Fruit fly (Drosophila melanogaster) whole organism, pupa: Measurements from ENCODE around the gene CG14282.

ENCODE experiments used
- CG10348 ChIP-seq: fragments of 200-800 bp; sonication (Bioruptor generic); IDR thresholded peaks from 2 replicates; pipeline ENCODE4 v1.3.6; 2022; ENCODE audit warnings: missing biosample characterization, missing genetic modification characterization
- CG12605 ChIP-seq: fragments of 200-800 bp; sonication (Bioruptor generic); IDR thresholded peaks from 2 replicates; pipeline ENCODE4 v1.3.6; 2022; ENCODE audit warnings: missing biosample characterization, missing genetic modification characterization
- CG13204 ChIP-seq: fragments of 200-800 bp; sonication (Bioruptor generic); optimal IDR thresholded peaks from 2 replicates; lab custom pipeline; 2018; ENCODE audit warnings: missing biosample characterization, mild to moderate bottlenecking, missing genetic modification characterization, moderate library complexity
- CG14655 ChIP-seq: fragments of 200-800 bp; sonication (Bioruptor generic); optimal IDR thresholded peaks from 3 replicates; lab custom pipeline; 2017; ENCODE audit warnings: mild to moderate bottlenecking, missing biosample characterization, missing genetic modification reagents, missing genetic modification characterization
- CG15710 ChIP-seq: fragments of 200-800 bp; sonication (Bioruptor generic); optimal IDR thresholded peaks from 2 replicates; lab custom pipeline; 2018; ENCODE audit warnings: missing biosample characterization, mild to moderate bottlenecking, missing genetic modification characterization, moderate library complexity
- CG17806 ChIP-seq: fragments of 200-800 bp; sonication (Bioruptor generic); optimal IDR thresholded peaks from 2 replicates; lab custom pipeline; 2018; ENCODE audit warnings: missing biosample characterization, mild to moderate bottlenecking, missing genetic modification characterization, moderate library complexity
- CG32121 ChIP-seq: fragments of 200-800 bp; sonication (Bioruptor generic); IDR thresholded peaks from 2 replicates; pipeline ENCODE4 v1.3.6; 2022; ENCODE audit warnings: missing biosample characterization, missing genetic modification characterization
- CG34367 ChIP-seq: fragments of 200-800 bp; sonication (Bioruptor generic); optimal IDR thresholded peaks from 2 replicates; lab custom pipeline; 2018; ENCODE audit warnings: missing biosample characterization, mild to moderate bottlenecking, missing genetic modification characterization
- CG4496 ChIP-seq: fragments of 200-800 bp; sonication (Bioruptor generic); IDR thresholded peaks from 3 replicates; pipeline ENCODE4 v1.3.6; 2022; ENCODE audit warnings: missing biosample characterization, missing genetic modification characterization
- CG8159 ChIP-seq: fragments of 200-800 bp; sonication (Bioruptor generic); optimal IDR thresholded peaks from 3 replicates; lab custom pipeline; 2018; ENCODE audit warnings: missing biosample characterization, mild to moderate bottlenecking, missing genetic modification characterization, moderate library complexity
- CG8301 ChIP-seq: fragments of 200-800 bp; sonication (Bioruptor generic); optimal IDR thresholded peaks from 2 replicates; lab custom pipeline; 2018; ENCODE audit warnings: missing biosample characterization, mild to moderate bottlenecking, missing genetic modification characterization
- CG9948 ChIP-seq: fragments of 200-800 bp; sonication (Bioruptor generic); optimal IDR thresholded peaks from 2 replicates; lab custom pipeline; 2018; ENCODE audit warnings: missing biosample characterization, mild to moderate bottlenecking, missing genetic modification characterization, moderate library complexity
- D1 ChIP-seq: fragments of 200-800 bp; sonication (Bioruptor generic); optimal IDR thresholded peaks from 2 replicates; lab custom pipeline; 2018; ENCODE audit warnings: missing biosample characterization, mild to moderate bottlenecking, missing genetic modification characterization, moderate library complexity
- EcR ChIP-seq: fragments of 200-800 bp; sonication (Bioruptor generic); optimal IDR thresholded peaks from 3 replicates; lab custom pipeline; 2019; ENCODE audit warnings: missing biosample characterization, missing genetic modification characterization, mild to moderate bottlenecking, moderate library complexity, missing genetic modification reagents
- Ets98B ChIP-seq: fragments of 200-800 bp; sonication (Bioruptor generic); IDR thresholded peaks from 2 replicates; pipeline ENCODE4 v1.3.6; 2022; ENCODE audit warnings: missing biosample characterization, missing genetic modification characterization
- Pif1A ChIP-seq: fragments of 200-800 bp; sonication (Bioruptor generic); optimal IDR thresholded peaks from 3 replicates; lab custom pipeline; 2016; ENCODE audit warnings: missing biosample characterization, missing genetic modification characterization
- Pif1B ChIP-seq: fragments of 200-800 bp; sonication (Bioruptor generic); optimal IDR thresholded peaks from 3 replicates; lab custom pipeline; 2016; ENCODE audit warnings: missing biosample characterization, missing genetic modification characterization
- Snoo ChIP-seq: fragments of 200-800 bp; sonication (Bioruptor generic); optimal IDR thresholded peaks from 3 replicates; lab custom pipeline; 2017; ENCODE audit warnings: missing biosample characterization, mild to moderate bottlenecking, missing genetic modification characterization, inconsistent platforms
- fd96Ca ChIP-seq: fragments of 200-800 bp; sonication (Bioruptor generic); IDR thresholded peaks from 3 replicates; pipeline ENCODE4 v1.3.6; 2022; ENCODE audit warnings: missing biosample characterization, missing genetic modification characterization
- gl ChIP-seq: fragments of 200-800 bp; sonication (Bioruptor generic); optimal IDR thresholded peaks from 2 replicates; lab custom pipeline; 2018; ENCODE audit warnings: missing biosample characterization, mild to moderate bottlenecking, missing genetic modification characterization
- rn ChIP-seq: fragments of 200-800 bp; sonication (Bioruptor generic); IDR thresholded peaks from 2 replicates; pipeline ENCODE4 v1.3.6; 2022; ENCODE audit warnings: missing biosample characterization, missing genetic modification characterization

Gene CG14282

DNA sequence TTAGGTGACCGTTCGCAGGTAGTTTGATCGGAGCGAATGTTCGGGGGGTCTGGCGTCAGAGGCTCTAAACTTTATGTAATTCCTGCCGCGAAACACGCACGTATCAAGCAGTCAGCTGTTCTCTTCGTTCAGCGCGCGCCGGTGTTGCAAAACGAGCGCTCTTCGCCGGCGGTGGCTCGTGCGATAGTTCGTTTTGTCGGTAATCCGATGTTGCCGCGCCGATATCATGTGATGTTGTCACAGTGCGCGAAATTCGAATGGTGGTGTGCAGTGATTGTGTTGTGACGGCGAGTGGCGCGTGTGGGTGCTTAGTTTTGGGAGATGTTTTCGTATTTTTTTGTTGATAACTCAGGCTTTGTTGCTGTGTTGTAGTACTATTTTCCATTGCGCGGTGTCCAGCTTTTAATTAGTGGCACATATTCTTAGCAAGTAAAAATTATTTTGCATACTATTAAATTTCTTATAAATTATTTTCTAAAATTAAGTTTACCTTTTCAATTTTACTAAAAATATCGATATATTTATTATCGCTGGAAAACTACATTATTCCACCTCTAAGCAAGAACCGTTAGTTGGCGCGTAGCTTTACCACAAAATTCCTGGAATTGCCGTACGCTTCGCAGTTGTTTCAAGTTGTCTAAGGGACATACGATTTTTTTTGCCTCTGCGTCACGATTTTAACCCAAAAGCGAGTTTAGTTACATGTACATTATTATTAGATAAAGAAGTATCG, 20.0 kb upstream of the CG14282 start, which contains the start of gene nanos:
TSS of gene nanos (plus strand) at position 569 of the 733 bp plus-strand sequence.
- no peak for TF ChIP-seq Pif1A (GFP tag; lab: Kevin White, UChicago)
- no peak for TF ChIP-seq CG9948 (tag; lab: Kevin White, UChicago)
- TF ChIP-seq CG8159: peak; percentile 16
- no peak for TF ChIP-seq CG34367 (tag; lab: Kevin White, UChicago)
- no peak for TF ChIP-seq gl (tag; lab: Kevin White, UChicago)
- TF ChIP-seq D1 (tag; lab: Kevin White, UChicago): no peak
- peak; percentile 50; the same call in 1 of the 2 replicates for TF ChIP-seq Ets98B
- TF ChIP-seq CG12605 (GFP tag; lab: Robert Waterston, UW): no peak
- peak; percentile 66; the same call in 1 of the 2 replicates for TF ChIP-seq CG32121 (GFP tag; lab: Robert Waterston, UW)
- TF ChIP-seq EcR: no peak
- TF ChIP-seq CG4496 (GFP tag; lab: Robert Waterston, UW): peak; percentile 79; the same call in 2 of the 3 replicates
- peak; percentile 61 for TF ChIP-seq rn
- peak; percentile 25 for TF ChIP-seq Snoo (tag; lab: Kevin White, UChicago)
- TF ChIP-seq Pif1B (GFP tag; lab: Kevin White, UChicago): no peak
- TF ChIP-seq CG14655: no peak
- TF ChIP-seq CG17806 (tag; lab: Kevin White, UChicago): no peak
- peak; percentile 66; the same call in 1 of the 3 replicates for TF ChIP-seq fd96Ca (GFP tag; lab: Robert Waterston, UW)
- TF ChIP-seq CG13204 (GFP tag; lab: Kevin White, UChicago): no peak
- peak; percentile 32 for TF ChIP-seq CG15710
- TF ChIP-seq, all 21 proteins: peak for 8

DNA sequence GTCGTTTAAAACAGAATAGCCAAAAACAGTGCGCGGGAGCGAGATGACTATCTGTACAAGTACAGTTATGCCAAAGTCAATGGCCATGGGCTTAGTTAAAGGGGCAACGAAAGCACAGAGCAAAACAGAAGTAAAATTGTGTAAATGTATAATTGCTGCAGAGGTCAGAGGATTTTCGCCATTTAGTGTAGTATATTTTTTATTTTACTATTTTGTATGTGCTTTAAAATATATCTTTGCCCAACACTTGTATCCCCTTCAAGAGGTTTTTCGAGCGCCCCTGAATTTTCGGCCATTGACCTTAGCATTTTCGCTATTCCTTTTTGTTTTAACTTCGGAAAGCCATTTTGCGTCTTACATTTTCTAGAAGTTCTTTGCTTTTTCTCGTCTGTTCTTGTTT, 18.8 kb upstream of the CG14282 start:
- TF ChIP-seq CG14655 (no peak), EcR (peak; percentile 55)

DNA sequence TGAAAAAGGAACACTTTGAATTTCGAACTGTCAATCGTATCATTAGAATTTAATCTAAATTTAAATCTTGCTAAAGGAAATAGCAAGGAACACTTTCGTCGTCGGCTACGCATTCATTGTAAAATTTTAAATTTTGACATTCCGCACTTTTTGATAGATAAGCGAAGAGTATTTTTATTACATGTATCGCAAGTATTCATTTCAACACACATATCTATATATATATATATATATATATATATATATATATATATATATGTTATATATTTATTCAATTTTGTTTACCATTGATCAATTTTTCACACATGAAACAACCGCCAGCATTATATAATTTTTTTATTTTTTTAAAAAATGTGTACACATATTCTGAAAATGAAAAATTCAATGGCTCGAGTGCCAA, 17.0 kb upstream of the CG14282 start, which contains the start of gene CG11779:
TSS of gene CG11779 (minus strand) at position 101 of the 400 bp plus-strand sequence.
- no peak for TF ChIP-seq Pif1B (GFP tag; lab: Kevin White, UChicago)
- no peak for TF ChIP-seq CG12605 (GFP tag; lab: Robert Waterston, UW)
- TF ChIP-seq fd96Ca (GFP tag; lab: Robert Waterston, UW): no peak
- no peak for TF ChIP-seq CG10348 (GFP tag; lab: Robert Waterston, UW)
- TF ChIP-seq CG8159: no peak
- TF ChIP-seq CG8301 (tag; lab: Kevin White, UChicago): no peak
- no peak for TF ChIP-seq CG17806 (tag; lab: Kevin White, UChicago)

DNA sequence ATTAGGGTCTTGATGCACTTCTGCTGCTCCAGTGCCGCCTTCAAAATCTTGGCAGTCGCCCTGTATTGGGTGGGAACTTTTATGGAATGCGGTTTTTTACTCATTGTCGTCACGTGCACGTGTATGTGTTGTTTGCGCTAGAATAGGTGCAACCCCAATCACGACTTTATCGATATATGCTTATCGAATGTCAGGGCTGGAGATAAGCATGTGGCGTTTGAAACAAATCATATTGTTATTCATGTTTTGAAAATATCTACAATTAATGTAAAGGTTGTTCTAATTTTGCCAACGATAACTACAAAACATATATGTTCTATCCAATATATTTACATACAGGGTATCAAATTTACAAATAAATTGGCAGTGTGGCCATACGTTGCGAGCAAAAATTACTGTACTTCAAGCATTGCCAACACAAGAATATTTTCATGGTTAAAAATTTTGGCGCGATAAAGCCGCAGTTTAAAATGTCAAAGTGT, 14.6 kb upstream of the CG14282 start, which contains the start of the genes CG42359 and Nsun5:
TSS of gene CG42359 (minus strand) at position 166 of the 482 bp plus-strand sequence.
TSS of gene Nsun5 (minus strand) at position 166 of the 482 bp plus-strand sequence.
- TF ChIP-seq CG8159 (peak; percentile 100), CG9948 (tag; lab: Kevin White, UChicago) (peak; percentile 67), CG12605 (GFP tag; lab: Robert Waterston, UW) (peak; percentile 72), D1 (tag; lab: Kevin White, UChicago) (peak; percentile 8), CG13204 (GFP tag; lab: Kevin White, UChicago) (no peak), Pif1A (GFP tag; lab: Kevin White, UChicago) (peak; percentile 79), CG10348 (GFP tag; lab: Robert Waterston, UW) (no peak), CG32121 (GFP tag; lab: Robert Waterston, UW) (peak; percentile 76), CG8301 (tag; lab: Kevin White, UChicago) (peak; percentile 78), rn (0 out of 2 replicates have a peak, but pooled peaks have one; percentile 29), CG15710 (peak; percentile 70), Pif1B (GFP tag; lab: Kevin White, UChicago) (peak; percentile 64), CG34367 (tag; lab: Kevin White, UChicago) (peak; percentile 67), Snoo (tag; lab: Kevin White, UChicago) (peak; percentile 57), Ets98B (peak; percentile 84), CG17806 (tag; lab: Kevin White, UChicago) (peak; percentile 82), CG4496 (GFP tag; lab: Robert Waterston, UW) (peak; percentile 93), fd96Ca (GFP tag; lab: Robert Waterston, UW) (peak; percentile 54; the same call in 2 of the 3 replicates), CG14655 (no peak), EcR (peak; percentile 24), gl (tag; lab: Kevin White, UChicago) (peak; percentile 51)

DNA sequence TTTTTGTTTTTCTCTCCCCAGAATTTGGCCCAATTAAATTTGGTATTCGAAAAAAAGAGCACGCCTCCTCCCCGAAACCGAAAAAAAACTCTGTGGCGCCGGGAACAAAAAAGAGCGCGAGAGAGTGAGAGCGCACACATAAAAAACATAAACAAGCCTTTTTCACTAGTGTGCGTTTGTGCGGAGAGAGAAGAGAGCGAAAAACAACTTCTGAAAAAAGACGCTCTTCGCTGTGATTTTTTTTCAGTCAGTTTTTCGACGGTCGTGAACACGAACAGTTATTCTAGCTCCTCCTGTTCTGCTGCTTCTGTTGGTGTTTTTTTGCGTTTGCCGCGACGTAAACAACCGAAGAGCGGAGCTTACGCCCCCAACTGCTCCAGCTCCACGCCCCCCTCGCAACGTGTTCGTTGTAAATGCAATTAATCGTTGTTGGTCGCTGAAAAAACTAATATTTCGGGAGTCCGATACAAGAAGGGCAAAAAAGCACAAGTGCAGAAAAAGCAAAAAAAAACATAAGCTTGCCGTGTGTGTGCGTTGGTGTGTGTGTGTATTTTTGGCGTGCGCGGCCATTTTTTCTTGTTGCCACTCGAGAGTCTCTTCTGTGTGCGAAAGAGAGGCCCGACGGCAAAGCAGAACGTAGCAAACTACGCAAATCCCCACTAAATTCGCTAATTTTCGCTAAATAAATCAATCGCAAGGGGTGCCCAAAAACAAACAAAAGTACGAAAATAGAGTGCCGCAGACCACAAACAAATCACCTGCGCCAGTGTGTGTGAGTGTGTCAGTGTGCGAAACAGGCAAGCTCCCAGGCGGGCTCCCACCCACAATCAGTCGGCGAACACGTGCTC, 12.6 kb upstream of the CG14282 start, which contains the start of gene sqz:
TSS of gene sqz (plus strand) at position 240 of the 848 bp plus-strand sequence.
- TF ChIP-seq CG8301 (tag; lab: Kevin White, UChicago) (peak; percentile 73), CG14655 (peak; percentile 83), CG10348 (GFP tag; lab: Robert Waterston, UW) (no peak), CG9948 (tag; lab: Kevin White, UChicago) (peak; percentile 44), CG32121 (GFP tag; lab: Robert Waterston, UW) (peak; percentile 68), Pif1A (GFP tag; lab: Kevin White, UChicago) (peak; percentile 62), CG15710 (peak; percentile 75), CG8159 (peak; percentile 72), Pif1B (GFP tag; lab: Kevin White, UChicago) (peak; percentile 75), CG34367 (tag; lab: Kevin White, UChicago) (peak; percentile 72), CG12605 (GFP tag; lab: Robert Waterston, UW) (peak; percentile 93), CG4496 (GFP tag; lab: Robert Waterston, UW) (peak; percentile 84), rn (peak; percentile 17; the same call in 1 of the 2 replicates), EcR (peak; percentile 63), CG13204 (GFP tag; lab: Kevin White, UChicago) (peak; percentile 75), D1 (tag; lab: Kevin White, UChicago) (peak; percentile 12), fd96Ca (GFP tag; lab: Robert Waterston, UW) (peak; percentile 79), gl (tag; lab: Kevin White, UChicago) (peak; percentile 95), Ets98B (peak; percentile 85), CG17806 (tag; lab: Kevin White, UChicago) (peak; percentile 42), Snoo (tag; lab: Kevin White, UChicago) (peak; percentile 75)
- TF ChIP-seq, all 21 proteins: peak for 20
